Worm (Caenorhabditis elegans): ENCODE measurements around the gene sru-44.

ce11 chrV:16497504-16497903 is 29.8 kb upstream of the sru-44 start, which contains the start of gene srh-136:
- no peak for TF ChIP-seq him-1 (tag; optimal IDR thresholded peaks at IDR 0.05)
- no peak for TF ChIP-seq dao-5 (tag; optimal IDR thresholded peaks at IDR 0.05)
- TF ChIP-seq W03F9.2 (tag; optimal IDR thresholded peaks at IDR 0.05) = no peak
